Worm (Caenorhabditis elegans): ENCODE measurements around the gene srg-1.

Gene srg-1

DNA sequence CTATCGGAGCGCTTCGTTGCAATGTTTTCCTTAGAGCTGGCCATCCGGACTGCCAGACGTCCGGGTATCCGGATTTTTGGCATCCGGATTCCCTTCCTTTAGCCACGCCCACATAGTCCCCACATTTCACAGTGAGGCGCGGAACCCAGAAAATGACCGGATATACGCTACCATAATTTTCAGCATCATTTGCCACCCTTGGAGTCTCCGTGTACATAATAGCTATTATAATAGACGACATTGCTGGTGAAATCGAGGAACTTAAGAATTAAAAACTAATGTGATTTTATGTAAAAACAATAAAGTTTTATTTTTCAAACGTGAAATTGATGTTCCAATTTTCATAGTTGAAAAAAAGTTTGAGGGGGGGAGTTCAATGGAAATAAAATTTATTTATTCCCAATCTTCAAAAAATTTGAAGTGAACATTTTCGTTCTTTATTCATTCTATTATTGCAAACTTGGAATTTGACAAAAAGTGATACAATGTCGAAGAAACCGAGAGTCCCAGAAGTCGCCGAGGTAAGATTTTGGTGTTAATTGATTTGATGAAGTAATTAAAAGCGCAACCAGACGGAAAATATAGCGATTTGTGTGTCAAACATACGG is 47.8 kb downstream of the srg-1 start (continued):
- peak; percentile 85 for TF ChIP-seq hrde-1 (tag; optimal IDR thresholded peaks at IDR 0.05; ENCODE audit: borderline replicate concordance)
- 0 out of 2 replicates have a peak, but pooled peaks have one; percentile 40 for TF ChIP-seq rcor-1 (GFP tag; IDR thresholded peaks at IDR 0.05)
- TF ChIP-seq K12H6.12 (tag; optimal IDR thresholded peaks at IDR 0.05): no peak
- no peak for TF ChIP-seq efl-1 (GFP tag; optimal IDR thresholded peaks at IDR 0.05)
- TF ChIP-seq tlf-1 (GFP tag; optimal IDR thresholded peaks at IDR 0.05): peak; percentile 34
- peak; percentile 85; the same call in 1 of the 2 replicates for TF ChIP-seq attf-6 (GFP tag; IDR thresholded peaks at IDR 0.05)
- no peak for TF ChIP-seq Y95B8A.8 (GFP tag; IDR thresholded peaks at IDR 0.05)
- TF ChIP-seq him-1 (tag; optimal IDR thresholded peaks at IDR 0.05): peak; percentile 73
- no peak for TF ChIP-seq lsy-27 (tag; optimal IDR thresholded peaks at IDR 0.05; ENCODE audit: borderline replicate concordance, insufficient read depth)
- TF ChIP-seq bed-1 (GFP tag; IDR thresholded peaks at IDR 0.05): no peak
- TF ChIP-seq F55B11.4 (tag; optimal IDR thresholded peaks at IDR 0.05; ENCODE audit: borderline replicate concordance, insufficient read depth): no peak
- TF ChIP-seq xnd-1 (tag; optimal IDR thresholded peaks at IDR 0.05): peak; percentile 51
- no peak for TF ChIP-seq Y79H2A.3 (GFP tag; conservative IDR thresholded peaks at IDR 0.05)
- TF ChIP-seq madf-6 (GFP tag; IDR thresholded peaks at IDR 0.05): peak; percentile 68
- TF ChIP-seq F49E8.2 (tag; optimal IDR thresholded peaks at IDR 0.05; ENCODE audit: insufficient read depth): peak; percentile 83
- no peak for TF ChIP-seq F10E7.11 (tag; optimal IDR thresholded peaks at IDR 0.05)
- TF ChIP-seq nhr-27 (tag; optimal IDR thresholded peaks at IDR 0.05): no peak
- TF ChIP-seq ztf-3 (GFP tag; optimal IDR thresholded peaks at IDR 0.05): no peak
- no peak for TF ChIP-seq cebp-1 (GFP tag; IDR thresholded peaks at IDR 0.05)
- TF ChIP-seq cebp-1 (tag; optimal IDR thresholded peaks at IDR 0.05): no peak
- TF ChIP-seq aptf-3 (GFP tag; IDR thresholded peaks at IDR 0.05): no peak
- no peak for TF ChIP-seq F39B2.1 (GFP tag; IDR thresholded peaks at IDR 0.05)
- no peak for TF ChIP-seq ztf-26 (tag; optimal IDR thresholded peaks at IDR 0.05)
- TF ChIP-seq hmg-20 (GFP tag; IDR thresholded peaks at IDR 0.05): no peak
- no peak for TF ChIP-seq attf-5 (GFP tag; optimal IDR thresholded peaks at IDR 0.05)
- no peak for TF ChIP-seq egl-18 (GFP tag; IDR thresholded peaks at IDR 0.05)
- TF ChIP-seq lir-1 (GFP tag; conservative IDR thresholded peaks at IDR 0.05): 0 out of 2 replicates have a peak, but pooled peaks have one; percentile 9
- no peak for TF ChIP-seq mxl-1 (tag; optimal IDR thresholded peaks at IDR 0.05)
- TF ChIP-seq ztf-6 (GFP tag; IDR thresholded peaks at IDR 0.05): no peak
- no peak for TF ChIP-seq Y53F4B.3 (GFP tag; IDR thresholded peaks at IDR 0.05)
- no peak for TF ChIP-seq nhr-90 (tag; optimal IDR thresholded peaks at IDR 0.05)

DNA sequence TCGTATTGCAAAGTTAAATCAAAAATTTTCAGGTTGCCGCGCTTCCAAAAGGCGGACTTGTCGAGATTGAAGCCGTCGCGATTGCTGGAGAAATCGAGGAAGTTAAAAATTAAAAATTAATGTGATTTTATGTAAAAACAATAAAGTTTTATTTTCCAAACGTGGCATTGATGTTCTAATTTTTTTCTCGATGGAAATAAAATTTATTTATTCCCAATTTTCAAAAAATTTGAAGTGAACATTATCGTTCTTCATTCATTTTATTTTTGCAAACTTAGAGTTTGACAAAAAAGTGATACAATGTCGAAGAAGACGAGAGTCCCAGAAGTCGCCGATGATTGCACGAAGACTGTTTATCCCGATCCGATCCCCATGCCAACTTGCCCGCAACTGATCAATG is 49.2 kb downstream of the srg-1 start, which contains the start of gene C23G10.1:
Gene C23G10.1 (plus strand): TSS at position 301 of the 400 bp plus-strand sequence.
- peak; percentile 32 for TF ChIP-seq F49E8.2 (tag; optimal IDR thresholded peaks at IDR 0.05; ENCODE audit: insufficient read depth)
- no peak for TF ChIP-seq ekl-4 (GFP tag; IDR thresholded peaks at IDR 0.05)

ce11 chrIII:6207881-6208280 is 50.3 kb downstream of the srg-1 start, which contains the start of gene C23G10.2:
TSS of gene C23G10.2 (plus strand) at chrIII:6208064.
- TF ChIP-seq Y56A3A.18 (GFP tag; IDR thresholded peaks at IDR 0.05) (peak; percentile 68; the same call in 1 of the 2 replicates), madf-10 (tag; optimal IDR thresholded peaks at IDR 0.05) (no peak), F57A8.1 (GFP tag; optimal IDR thresholded peaks at IDR 0.05) (no peak), B0336.3 (GFP tag; IDR thresholded peaks at IDR 0.05) (peak; percentile 48; the same call in 1 of the 2 replicates), attf-3 (GFP tag; conservative IDR thresholded peaks at IDR 0.05) (no peak), let-526 (GFP tag; IDR thresholded peaks at IDR 0.05) (no peak), tbp1 (GFP tag; optimal IDR thresholded peaks at IDR 0.05) (peak; percentile 39), nhr-90 (tag; optimal IDR thresholded peaks at IDR 0.05) (no peak), dpff-1 (tag; optimal IDR thresholded peaks at IDR 0.05) (no peak), dox-1 (GFP tag; IDR thresholded peaks at IDR 0.05) (peak; percentile 31; the same call in 1 of the 2 replicates), F37B4.10 (GFP tag; IDR thresholded peaks at IDR 0.05) (no peak), attf-5 (GFP tag; optimal IDR thresholded peaks at IDR 0.05) (no peak), ztf-3 (GFP tag; optimal IDR thresholded peaks at IDR 0.05) (no peak), unc-62 (GFP tag; optimal IDR thresholded peaks at IDR 0.05) (no peak), aptf-2 (GFP tag; conservative IDR thresholded peaks at IDR 0.05) (no peak), T07F8.4 (tag; optimal IDR thresholded peaks at IDR 0.05) (no peak), lsl-1 (GFP tag; optimal IDR thresholded peaks at IDR 0.05) (peak; percentile 1), sptf-2 (GFP tag; optimal IDR thresholded peaks at IDR 0.05) (no peak)

Measured in whole organism, young adult.